Worm (Caenorhabditis elegans) whole organism, mixed stage, embryonic: ENCODE data around the gene F19H8.2.

Source experiments
- ces-1 ChIP-seq: fragments of 150-350 bp; optimal IDR thresholded peaks from 2 replicates; lab custom pipeline; 2014; ENCODE audit warnings: missing biosample characterization, missing genetic modification reagents, missing genetic modification characterization
- drap-1 ChIP-seq: fragments of 200-800 bp; sonication (Bioruptor generic); optimal IDR thresholded peaks from 3 replicates; lab custom pipeline; 2018; ENCODE audit warnings: mild to moderate bottlenecking, missing genetic modification characterization, missing compliant biosample characterization
- mab-5 ChIP-seq: fragments of 150-350 bp; optimal IDR thresholded peaks from 2 replicates; lab custom pipeline; 2014; ENCODE audit warnings: missing biosample characterization, missing genetic modification characterization
- nhr-237 ChIP-seq: fragments of 150-350 bp; optimal IDR thresholded peaks from 2 replicates; lab custom pipeline; 2014; ENCODE audit warnings: missing biosample characterization, missing genetic modification characterization
- nhr-76 ChIP-seq: sonication (generic microtip); optimal IDR thresholded peaks from 2 replicates; lab custom pipeline; 2017; ENCODE audit warnings: missing biosample characterization, missing genetic modification characterization
- snpc-4 ChIP-seq: fragments of 150-350 bp; optimal IDR thresholded peaks from 2 replicates; lab custom pipeline; 2014; ENCODE audit warnings: missing biosample characterization, missing genetic modification characterization
- sptf-1 ChIP-seq: sonication (generic microtip); optimal IDR thresholded peaks from 2 replicates; lab custom pipeline; 2017; ENCODE audit warnings: mild to moderate bottlenecking, missing genetic modification characterization, moderate library complexity, missing compliant biosample characterization
- unc-39 ChIP-seq: fragments of 150-350 bp; optimal IDR thresholded peaks from 2 replicates; lab custom pipeline; 2014; ENCODE audit warnings: missing biosample characterization, missing genetic modification characterization
- zip-8 ChIP-seq: fragments of 150-350 bp; optimal IDR thresholded peaks from 2 replicates; lab custom pipeline; 2014; ENCODE audit warnings: missing biosample characterization, missing genetic modification characterization
- ztf-11 ChIP-seq: fragments of 150-350 bp; optimal IDR thresholded peaks from 2 replicates; lab custom pipeline; 2014; ENCODE audit warnings: missing biosample characterization, missing genetic modification characterization

- TF ChIP-seq ztf-11 (tag; lab: Kevin White, UChicago) (no peak), unc-39 (tag; lab: Kevin White, UChicago) (no peak), sptf-1 (tag; lab: Kevin White, UChicago) (no peak), mab-5 (no peak), snpc-4 (tag; lab: Kevin White, UChicago) (no peak), ces-1 (GFP tag; lab: Kevin White, UChicago) (no peak), zip-8 (tag; lab: Kevin White, UChicago) (no peak), drap-1 (no peak), nhr-76 (no peak), nhr-237 (tag; lab: Kevin White, UChicago) (no peak)
Measured at ce11 chrII:14591699-14592098, 14.0 kb downstream of the F19H8.2 start, which contains the start of gene C01G12.7.
